Worm (Caenorhabditis elegans) whole organism, L2 larva: Measurements from ENCODE around the gene C29E4.10.

Experiments
- F13H6.1 ChIP-seq: sonication (generic microtip); optimal IDR thresholded peaks from 2 replicates; lab custom pipeline; 2016; ENCODE audit warnings: missing genetic modification characterization, missing compliant biosample characterization
- R02D3.7 ChIP-seq: fragments of 150-350 bp; optimal IDR thresholded peaks from 2 replicates; lab custom pipeline; 2014; ENCODE audit warnings: missing biosample characterization, missing genetic modification characterization
- aly-2 ChIP-seq: fragments of 150-350 bp; optimal IDR thresholded peaks from 2 replicates; lab custom pipeline; 2014; ENCODE audit warnings: missing biosample characterization, missing genetic modification characterization
- blmp-1 ChIP-seq: sonication (generic microtip); optimal IDR thresholded peaks from 2 replicates; lab custom pipeline; 2017; ENCODE audit warnings: missing genetic modification characterization, mild to moderate bottlenecking, missing compliant biosample characterization, antibody characterized with exemption, moderate library complexity; ENCODE audit not compliant: insufficient read depth
- ceh-82 ChIP-seq: fragments of 150-350 bp; optimal IDR thresholded peaks from 2 replicates; lab custom pipeline; 2014; ENCODE audit warnings: missing biosample characterization, missing genetic modification characterization
- egl-27 ChIP-seq: sonication (generic microtip); optimal IDR thresholded peaks from 3 replicates; lab custom pipeline; 2017; ENCODE audit warnings: missing biosample characterization, missing genetic modification reagents, missing genetic modification characterization
- fos-1 ChIP-seq: fragments of 150-350 bp; optimal IDR thresholded peaks from 2 replicates; lab custom pipeline; 2014; ENCODE audit warnings: missing biosample characterization, missing genetic modification characterization
- lin-13 ChIP-seq: fragments of 150-350 bp; optimal IDR thresholded peaks from 2 replicates; lab custom pipeline; 2014; ENCODE audit warnings: missing biosample characterization, missing genetic modification reagents, missing genetic modification characterization
- lsy-2 ChIP-seq, 2 experiments: fragments of 150-350 bp in 1 of 2; sonication (generic microtip) in 1 of 2; optimal IDR thresholded peaks; 2 replicates each; lab custom pipeline; 2014 to 2017; ENCODE audit warnings: missing biosample characterization in 2 of 2, missing genetic modification characterization in 2 of 2
- nhr-11 ChIP-seq: fragments of 150-350 bp; optimal IDR thresholded peaks from 2 replicates; lab custom pipeline; 2014; ENCODE audit warnings: missing biosample characterization, missing genetic modification characterization
- nhr-237 ChIP-seq: fragments of 150-350 bp; optimal IDR thresholded peaks from 2 replicates; lab custom pipeline; 2014; ENCODE audit warnings: missing biosample characterization, missing genetic modification characterization
- skn-1 ChIP-seq: sonication (generic microtip); optimal IDR thresholded peaks from 2 replicates; lab custom pipeline; 2017; ENCODE audit warnings: missing biosample characterization, missing genetic modification characterization
- ztf-1 ChIP-seq: fragments of 200-800 bp; sonication (Bioruptor generic); conservative IDR thresholded peaks from 2 replicates; pipeline ENCODE4 v1.3.6; 2022; ENCODE audit warnings: missing genetic modification characterization, missing compliant biosample characterization
- ztf-11 ChIP-seq: sonication (generic microtip); optimal IDR thresholded peaks from 2 replicates; lab custom pipeline; 2017; ENCODE audit warnings: missing biosample characterization, missing genetic modification characterization

- TF ChIP-seq ceh-82 (tag; lab: Kevin White, UChicago) (no peak), F13H6.1 (tag; lab: Kevin White, UChicago) (no peak), nhr-11 (no peak), lsy-2 (tag; optimal IDR thresholded peaks at IDR 0.05; lab: Kevin White, UChicago) (no peak), ztf-11 (tag; lab: Kevin White, UChicago) (no peak), ztf-1 (no peak), aly-2 (tag; lab: Kevin White, UChicago) (no peak), skn-1 (no peak), lin-13 (GFP tag; lab: Kevin White, UChicago) (no peak), R02D3.7 (tag; lab: Kevin White, UChicago) (no peak), fos-1 (tag; lab: Kevin White, UChicago) (no peak), blmp-1 (tag; lab: Kevin White, UChicago) (no peak), nhr-237 (tag; lab: Kevin White, UChicago) (no peak), egl-27 (no peak)
These were observed 34.4 kb downstream of the C29E4.10 start, which contains the start of gene F54H12.5 for ce11 chrIII:7972061-7972460.
